Fruit fly (Drosophila melanogaster) whole organism, embryonic: ENCODE data around the gene CG15330.
A peak's percentile ranks its signal among the peaks of the same experiment; 100 is the strongest.

ENCODE experiments used
- BEAF-32 ChIP-seq: fragments of 200-800 bp; sonication (Bioruptor generic); optimal IDR thresholded peaks from 3 replicates; lab custom pipeline; 2017; ENCODE audit warnings: missing biosample characterization, missing genetic modification characterization, mild to moderate bottlenecking, moderate library complexity, missing genetic modification reagents
- Bteb2 ChIP-seq: fragments of 200-800 bp; sonication (Bioruptor generic); optimal IDR thresholded peaks from 2 replicates; lab custom pipeline; 2016; ENCODE audit warnings: missing biosample characterization, missing genetic modification characterization
- CG11504 ChIP-seq: fragments of 200-800 bp; sonication (Bioruptor generic); optimal IDR thresholded peaks from 3 replicates; lab custom pipeline; 2019; ENCODE audit warnings: missing biosample characterization, mild to moderate bottlenecking, missing genetic modification characterization, moderate library complexity
- CG15696 ChIP-seq: fragments of 200-800 bp; sonication (Bioruptor generic); optimal IDR thresholded peaks from 2 replicates; lab custom pipeline; 2019; ENCODE audit warnings: missing biosample characterization, mild to moderate bottlenecking, missing genetic modification characterization, moderate library complexity
- CG17359 ChIP-seq: fragments of 200-800 bp; sonication (Bioruptor generic); optimal IDR thresholded peaks from 3 replicates; lab custom pipeline; 2018; ENCODE audit warnings: missing biosample characterization, mild to moderate bottlenecking, missing genetic modification characterization, moderate library complexity
- CG17568 ChIP-seq: fragments of 200-800 bp; sonication (Bioruptor generic); optimal IDR thresholded peaks from 2 replicates; lab custom pipeline; 2018; ENCODE audit warnings: missing biosample characterization, mild to moderate bottlenecking, missing genetic modification characterization, moderate library complexity
- CG18011 ChIP-seq: fragments of 200-800 bp; sonication (Bioruptor generic); optimal IDR thresholded peaks from 2 replicates; lab custom pipeline; 2017; ENCODE audit warnings: missing biosample characterization, missing genetic modification characterization, mild to moderate bottlenecking, moderate library complexity, missing genotype
- CG18262 ChIP-seq: fragments of 200-800 bp; optimal IDR thresholded peaks from 3 replicates; lab custom pipeline; 2019; ENCODE audit warnings: missing biosample characterization, mild to moderate bottlenecking, missing genetic modification characterization, moderate library complexity
- CG2202 ChIP-seq: fragments of 200-800 bp; sonication (Bioruptor generic); optimal IDR thresholded peaks from 2 replicates; lab custom pipeline; 2018; ENCODE audit warnings: missing biosample characterization, mild to moderate bottlenecking, missing genetic modification characterization
- CG4282 ChIP-seq: fragments of 200-800 bp; sonication (Bioruptor generic); optimal IDR thresholded peaks from 2 replicates; lab custom pipeline; 2016; ENCODE audit warnings: missing biosample characterization, missing genetic modification characterization
- CG4854 ChIP-seq: fragments of 200-800 bp; sonication (Bioruptor generic); optimal IDR thresholded peaks from 2 replicates; lab custom pipeline; 2016; ENCODE audit warnings: missing biosample characterization, missing genetic modification characterization, inconsistent platforms
- CG5245 ChIP-seq: fragments of 200-800 bp; sonication (Bioruptor generic); optimal IDR thresholded peaks from 3 replicates; lab custom pipeline; 2016; ENCODE audit warnings: missing biosample characterization, missing genetic modification characterization
- CG6854 ChIP-seq: fragments of 200-800 bp; sonication (Bioruptor generic); optimal IDR thresholded peaks from 3 replicates; lab custom pipeline; 2017; ENCODE audit warnings: missing biosample characterization, mild to moderate bottlenecking, missing genetic modification characterization
- CG8944 ChIP-seq: fragments of 200-800 bp; sonication (Bioruptor generic); optimal IDR thresholded peaks from 3 replicates; lab custom pipeline; 2016; ENCODE audit warnings: missing biosample characterization, missing genetic modification characterization
- D19B ChIP-seq: fragments of 200-800 bp; sonication (Bioruptor generic); optimal IDR thresholded peaks from 2 replicates; lab custom pipeline; 2017; ENCODE audit warnings: missing biosample characterization, mild to moderate bottlenecking, missing genetic modification characterization
- Dbx ChIP-seq: fragments of 200-800 bp; sonication (Bioruptor generic); IDR thresholded peaks from 3 replicates; pipeline ENCODE4 v1.3.6; 2022; ENCODE audit warnings: missing biosample characterization, missing genetic modification characterization
- Deaf1 ChIP-seq: fragments of 200-800 bp; optimal IDR thresholded peaks from 3 replicates; lab custom pipeline; 2019; ENCODE audit warnings: missing biosample characterization, mild to moderate bottlenecking, missing genetic modification characterization, moderate library complexity
- Dll ChIP-seq: fragments of 200-800 bp; sonication (Bioruptor generic); IDR thresholded peaks from 4 replicates; pipeline ENCODE4 v1.3.6; 2022; ENCODE audit warnings: missing biosample characterization, missing genetic modification characterization; ENCODE audit not compliant: partially characterized antibody
- E2f1 ChIP-seq: fragments of 200-800 bp; sonication (Bioruptor generic); IDR thresholded peaks from 2 replicates; pipeline ENCODE4 v1.3.6; 2022; ENCODE audit warnings: missing biosample characterization, missing genetic modification characterization
- E2f2 ChIP-seq: fragments of 200-800 bp; sonication (Bioruptor generic); IDR thresholded peaks from 2 replicates; pipeline ENCODE4 v1.3.6; 2022; ENCODE audit warnings: missing biosample characterization, missing genetic modification characterization
- HmgD ChIP-seq: fragments of 200-800 bp; sonication (Bioruptor generic); optimal IDR thresholded peaks from 3 replicates; lab custom pipeline; 2016; ENCODE audit warnings: missing biosample characterization, missing genetic modification characterization
- Hsf ChIP-seq: fragments of 200-800 bp; sonication (Bioruptor generic); optimal IDR thresholded peaks from 3 replicates; lab custom pipeline; 2016; ENCODE audit warnings: missing biosample characterization, missing genetic modification characterization
- Neu2 ChIP-seq: fragments of 200-800 bp; sonication (Bioruptor generic); optimal IDR thresholded peaks from 3 replicates; lab custom pipeline; 2016; ENCODE audit warnings: missing biosample characterization, missing genetic modification characterization, borderline replicate concordance
- Ptx1 ChIP-seq: fragments of 200-800 bp; sonication (Bioruptor generic); IDR thresholded peaks from 2 replicates; pipeline ENCODE4 v1.3.6; 2022; ENCODE audit warnings: missing biosample characterization, missing genetic modification characterization
- ase ChIP-seq: fragments of 200-800 bp; sonication (Bioruptor generic); IDR thresholded peaks from 3 replicates; pipeline ENCODE4 v1.3.6; 2022; ENCODE audit warnings: missing biosample characterization, missing genetic modification characterization
- bsh ChIP-seq, 2 experiments: fragments of 200-800 bp; sonication (Bioruptor generic); optimal IDR thresholded peaks; 2 replicates each; lab custom pipeline; 2017 to 2018; ENCODE audit warnings: mild to moderate bottlenecking in 2 of 2, missing biosample characterization in 2 of 2, missing genetic modification characterization in 2 of 2, moderate library complexity in 1 of 2
- dan ChIP-seq: fragments of 200-800 bp; sonication (Bioruptor generic); IDR thresholded peaks from 2 replicates; pipeline ENCODE4 v1.3.6; 2022; ENCODE audit warnings: missing biosample characterization, missing genetic modification characterization
- danr ChIP-seq: fragments of 200-800 bp; sonication (Bioruptor generic); IDR thresholded peaks from 2 replicates; pipeline ENCODE4 v1.3.6; 2022; ENCODE audit warnings: missing biosample characterization, missing genetic modification characterization
- ems ChIP-seq: fragments of 200-800 bp; sonication (Bioruptor generic); optimal IDR thresholded peaks from 3 replicates; lab custom pipeline; 2016; ENCODE audit warnings: missing biosample characterization, missing genetic modification characterization
- fd102C ChIP-seq: fragments of 200-800 bp; sonication (Bioruptor generic); optimal IDR thresholded peaks from 2 replicates; lab custom pipeline; 2018; ENCODE audit warnings: missing biosample characterization, mild to moderate bottlenecking, missing genetic modification characterization, moderate library complexity
- fd3F ChIP-seq: fragments of 200-800 bp; sonication (Bioruptor generic); optimal IDR thresholded peaks from 2 replicates; lab custom pipeline; 2018; ENCODE audit warnings: missing biosample characterization, mild to moderate bottlenecking, missing genetic modification characterization, moderate library complexity
- gfzf ChIP-seq: fragments of 200-800 bp; sonication (Bioruptor generic); optimal IDR thresholded peaks from 2 replicates; lab custom pipeline; 2016; ENCODE audit warnings: missing biosample characterization, mild to moderate bottlenecking, missing genetic modification characterization, moderate library complexity
- gsb ChIP-seq: fragments of 200-800 bp; sonication (Bioruptor generic); IDR thresholded peaks from 2 replicates; pipeline ENCODE4 v1.3.6; 2022; ENCODE audit warnings: missing biosample characterization, missing genetic modification characterization
- gt ChIP-seq: fragments of 200-800 bp; sonication (Bioruptor generic); IDR thresholded peaks from 2 replicates; pipeline ENCODE4 v1.3.6; 2022; ENCODE audit warnings: missing biosample characterization, missing genetic modification characterization
- hbn ChIP-seq: fragments of 200-800 bp; sonication (Bioruptor generic); IDR thresholded peaks from 2 replicates; pipeline ENCODE4 v1.3.6; 2022; ENCODE audit warnings: missing biosample characterization, missing genetic modification characterization; ENCODE audit not compliant: partially characterized antibody
- insv ChIP-seq, 2 experiments: fragments of 200-800 bp; sonication (Bioruptor generic); optimal IDR thresholded peaks; 3 replicates each; lab custom pipeline; 2016 to 2018; ENCODE audit warnings: missing biosample characterization in 2 of 2, missing genetic modification characterization in 2 of 2
- nmo ChIP-seq: fragments of 200-800 bp; sonication (Bioruptor generic); optimal IDR thresholded peaks from 2 replicates; lab custom pipeline; 2018; ENCODE audit warnings: missing biosample characterization, mild to moderate bottlenecking, missing genetic modification characterization, moderate library complexity
- nom ChIP-seq: fragments of 200-800 bp; sonication (Bioruptor generic); optimal IDR thresholded peaks from 2 replicates; lab custom pipeline; 2017; ENCODE audit warnings: missing biosample characterization, missing genetic modification characterization, mild to moderate bottlenecking, moderate library complexity, missing genetic modification reagents
- p53 ChIP-seq: fragments of 200-800 bp; sonication (Bioruptor generic); optimal IDR thresholded peaks from 2 replicates; lab custom pipeline; 2016; ENCODE audit warnings: missing biosample characterization, missing genetic modification characterization
- pfk ChIP-seq: fragments of 200-800 bp; sonication (Bioruptor generic); optimal IDR thresholded peaks from 2 replicates; lab custom pipeline; 2018; ENCODE audit warnings: missing biosample characterization, mild to moderate bottlenecking, missing genetic modification characterization, moderate library complexity
- pita ChIP-seq: fragments of 200-800 bp; sonication (Bioruptor generic); optimal IDR thresholded peaks from 2 replicates; lab custom pipeline; 2017; ENCODE audit warnings: missing biosample characterization, mild to moderate bottlenecking, missing genetic modification characterization
- salm ChIP-seq: fragments of 200-800 bp; sonication (Bioruptor generic); optimal IDR thresholded peaks from 2 replicates; lab custom pipeline; 2018; ENCODE audit warnings: missing biosample characterization, mild to moderate bottlenecking, missing genetic modification characterization
- sens ChIP-seq: fragments of 200-800 bp; sonication (Bioruptor generic); peaks from one replicate; lab custom pipeline; 2016; ENCODE audit warnings: missing biosample characterization, missing genetic modification characterization
- seq ChIP-seq: fragments of 200-800 bp; sonication (Bioruptor generic); IDR thresholded peaks from 2 replicates; pipeline ENCODE4 v1.3.6; 2022; ENCODE audit warnings: missing biosample characterization, missing genetic modification characterization
- sisA ChIP-seq: fragments of 200-800 bp; sonication (Bioruptor generic); IDR thresholded peaks from 2 replicates; pipeline ENCODE4 v1.3.6; 2022; ENCODE audit warnings: missing biosample characterization, missing genetic modification characterization
- so ChIP-seq: fragments of 200-800 bp; sonication (Bioruptor generic); IDR thresholded peaks from 3 replicates; pipeline ENCODE4 v1.3.6; 2022; ENCODE audit warnings: missing biosample characterization, missing genetic modification characterization
- sr ChIP-seq: fragments of 200-800 bp; sonication (Bioruptor generic); IDR thresholded peaks from 3 replicates; pipeline ENCODE4 v1.3.6; 2022; ENCODE audit warnings: missing biosample characterization, missing genetic modification characterization
- tll ChIP-seq, 2 experiments: fragments of 200-800 bp in 1 of 2; fragments of >200 bp in 1 of 2; sonication (Bioruptor generic) in 1 of 2; optimal IDR thresholded peaks; 2 replicates each; lab custom pipeline; 2017 to 2019; ENCODE audit warnings: missing biosample characterization in 2 of 2, missing genetic modification characterization in 2 of 2, mild to moderate bottlenecking in 1 of 2, moderate library complexity in 1 of 2
- wdn ChIP-seq: fragments of 200-800 bp; sonication (Bioruptor generic); IDR thresholded peaks from 2 replicates; pipeline ENCODE4 v1.3.6; 2022; ENCODE audit warnings: missing biosample characterization, missing genetic modification characterization
- zfh2 ChIP-seq: fragments of 200-800 bp; sonication (Bioruptor generic); optimal IDR thresholded peaks from 2 replicates; lab custom pipeline; 2016; ENCODE audit warnings: missing biosample characterization, missing genetic modification characterization

The CG15330 gene

dm6 chrX:7959025-7959424 lies 3.2 kb downstream of the CG15330 start (continued):
- TF ChIP-seq CG8944 (GFP tag; lab: Kevin White, UChicago): no peak
- TF ChIP-seq CG4854 (GFP tag; lab: Kevin White, UChicago): no peak
- no peak for TF ChIP-seq fd3F
- TF ChIP-seq bsh (GFP tag; optimal IDR thresholded peaks at IDR 0.05; lab: Kevin White, UChicago): peak in 1 of 2 experiments; percentile 8
- TF ChIP-seq insv (GFP tag; optimal IDR thresholded peaks at IDR 0.05; lab: Kevin White, UChicago): no peak
- TF ChIP-seq HmgD (GFP tag; lab: Kevin White, UChicago): no peak

dm6 chrX:7959512-7959911 lies 3.6 kb downstream of the CG15330 start:
- no peak for TF ChIP-seq danr (GFP tag; lab: Robert Waterston, UW)
- TF ChIP-seq CG11504 (tag; lab: Kevin White, UChicago): no peak
- no peak for TF ChIP-seq D19B
- TF ChIP-seq sr (GFP tag; lab: Robert Waterston, UW): no peak
- TF ChIP-seq CG18262 (tag; lab: Kevin White, UChicago): no peak
- TF ChIP-seq CG2202: no peak
- no peak for TF ChIP-seq CG5245
- peak; percentile 34 for TF ChIP-seq BEAF-32 (GFP tag; lab: Kevin White, UChicago)
- no peak for TF ChIP-seq seq (GFP tag; lab: Robert Waterston, UW)
- no peak for TF ChIP-seq Deaf1 (tag; lab: Kevin White, UChicago)
- TF ChIP-seq ems (GFP tag; lab: Kevin White, UChicago): no peak
- no peak for TF ChIP-seq CG18011 (GFP tag; lab: Kevin White, UChicago)
- TF ChIP-seq CG4282 (GFP tag; lab: Kevin White, UChicago): no peak
- no peak for TF ChIP-seq pita (GFP tag; lab: Kevin White, UChicago)
- TF ChIP-seq E2f1 (GFP tag; lab: Robert Waterston, UW): no peak
- no peak for TF ChIP-seq Bteb2
- no peak for TF ChIP-seq wdn
- TF ChIP-seq gt (GFP tag; lab: Robert Waterston, UW): no peak
- no peak for TF ChIP-seq hbn
- no peak for TF ChIP-seq sisA (GFP tag; lab: Robert Waterston, UW)
- TF ChIP-seq E2f2: no peak
- no peak for TF ChIP-seq tll (GFP tag; optimal IDR thresholded peaks at IDR 0.05; lab: Kevin White, UChicago)
- TF ChIP-seq gsb (GFP tag; lab: Robert Waterston, UW): no peak
- no peak for TF ChIP-seq salm (tag; lab: Kevin White, UChicago)
- no peak for TF ChIP-seq CG15696 (tag; lab: Kevin White, UChicago)
- no peak for TF ChIP-seq dan (GFP tag; lab: Robert Waterston, UW)
- TF ChIP-seq Neu2: no peak
- no peak for TF ChIP-seq CG17568 (GFP tag; lab: Kevin White, UChicago)
- TF ChIP-seq Dbx: no peak
- TF ChIP-seq Hsf (GFP tag; lab: Kevin White, UChicago): no peak
- TF ChIP-seq Dll (GFP tag; lab: Robert Waterston, UW): 0 out of 4 replicates have a peak, but pooled peaks have one; percentile 38
- no peak for TF ChIP-seq CG6854 (GFP tag; lab: Kevin White, UChicago)
- TF ChIP-seq zfh2 (GFP tag; lab: Kevin White, UChicago): no peak
- no peak for TF ChIP-seq Ptx1 (GFP tag; lab: Robert Waterston, UW)
- TF ChIP-seq so (GFP tag; lab: Robert Waterston, UW): no peak
- TF ChIP-seq p53 (GFP tag; lab: Kevin White, UChicago): peak; percentile 64
- no peak for TF ChIP-seq fd102C (GFP tag; lab: Kevin White, UChicago)
- TF ChIP-seq ase (GFP tag; lab: Robert Waterston, UW): no peak
- TF ChIP-seq sens: peak; percentile 64
- peak; percentile 49 for TF ChIP-seq gfzf (GFP tag; lab: Kevin White, UChicago)
- peak; percentile 86 for TF ChIP-seq pfk
- no peak for TF ChIP-seq nmo (GFP tag; lab: Kevin White, UChicago)
- TF ChIP-seq nom (GFP tag; lab: Kevin White, UChicago): no peak
- no peak for TF ChIP-seq CG17359 (tag; lab: Kevin White, UChicago)
